Fruit fly (Drosophila melanogaster): ENCODE data around the gene CG5167.

DNA sequence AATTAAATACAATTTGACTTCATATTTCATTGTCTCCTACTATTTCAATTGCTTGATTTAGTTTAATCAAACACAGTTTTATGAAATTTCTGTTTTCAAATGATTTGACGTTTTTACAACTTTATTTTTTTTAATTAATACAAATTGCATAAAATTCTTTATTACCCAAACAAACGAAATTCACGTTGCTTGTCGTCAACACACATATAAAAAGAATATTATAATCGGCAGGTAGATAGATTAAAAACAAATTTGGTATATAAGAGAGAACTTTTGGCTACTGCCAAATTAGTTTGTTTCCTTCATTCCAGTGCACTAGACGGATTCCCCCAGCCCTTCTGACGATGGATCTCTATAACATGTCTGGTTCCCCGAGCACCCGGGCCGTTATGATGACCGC is 29.5 kb upstream of the CG5167 start, which contains the start of gene GstD6:
- TF ChIP-seq CTCF (optimal IDR thresholded peaks at IDR 0.05) (no peak), CG8478 (optimal IDR thresholded peaks at IDR 0.05) (no peak)
